Worm (Caenorhabditis elegans): Measurements from ENCODE around the gene K06H6.1.

ce11 chrV:553067-553466 is 34.9 kb upstream of the K06H6.1 start, which contains the start of gene C14C6.8:
- TF ChIP-seq B0035.1 (tag; optimal IDR thresholded peaks at IDR 0.05) (no peak), snpc-1.1 (tag; optimal IDR thresholded peaks at IDR 0.05; ENCODE audit: insufficient read depth) (no peak), Y53G8AR.9 (GFP tag; conservative IDR thresholded peaks at IDR 0.05) (no peak), efl-1 (GFP tag; optimal IDR thresholded peaks at IDR 0.05) (no peak), F23B12.7 (tag; optimal IDR thresholded peaks at IDR 0.05; ENCODE audit: insufficient read depth) (no peak), mxl-1 (tag; optimal IDR thresholded peaks at IDR 0.05) (no peak)

Measured in whole organism, young adult.